Worm (Caenorhabditis elegans) whole organism, L3 larva: ENCODE results near the gene F35H10.3.

Source experiments
- ceh-16 ChIP-seq: sonication (generic microtip); optimal IDR thresholded peaks from 2 replicates; lab custom pipeline; 2017; ENCODE audit warnings: missing biosample characterization, missing genetic modification characterization
- ceh-28 ChIP-seq: fragments of 150-350 bp; optimal IDR thresholded peaks from 2 replicates; lab custom pipeline; 2014; ENCODE audit warnings: missing biosample characterization, missing genetic modification reagents, missing genetic modification characterization
- elt-1 ChIP-seq: fragments of 150-350 bp; optimal IDR thresholded peaks from 2 replicates; lab custom pipeline; 2014; ENCODE audit warnings: missing biosample characterization, missing genetic modification characterization
- mdl-1 ChIP-seq: fragments of 150-350 bp; optimal IDR thresholded peaks from 2 replicates; lab custom pipeline; 2014; ENCODE audit warnings: missing biosample characterization, missing genetic modification characterization
- nfya-1 ChIP-seq: sonication (generic microtip); optimal IDR thresholded peaks from 2 replicates; lab custom pipeline; 2017; ENCODE audit warnings: missing genetic modification characterization, mild to moderate bottlenecking, missing compliant biosample characterization, antibody characterized with exemption, moderate library complexity; ENCODE audit not compliant: insufficient read depth
- nhr-11 ChIP-seq: fragments of 150-350 bp; optimal IDR thresholded peaks from 2 replicates; lab custom pipeline; 2014; ENCODE audit warnings: missing biosample characterization, missing genetic modification characterization
- nhr-23 ChIP-seq: fragments of 150-350 bp; optimal IDR thresholded peaks from 2 replicates; lab custom pipeline; 2014; ENCODE audit warnings: missing biosample characterization, missing genetic modification reagents, missing genetic modification characterization
- nhr-76 ChIP-seq: fragments of 150-350 bp; sonication (generic microtip); optimal IDR thresholded peaks from 5 replicates; lab custom pipeline; 2014; ENCODE audit warnings: missing biosample characterization, missing genetic modification characterization
- pha-4 ChIP-seq: fragments of 150-350 bp; optimal IDR thresholded peaks from 2 replicates; lab custom pipeline; 2014; ENCODE audit warnings: missing biosample characterization, missing genetic modification reagents, missing genetic modification characterization
- snpc-4 ChIP-seq: fragments of 150-350 bp; optimal IDR thresholded peaks from 2 replicates; lab custom pipeline; 2014; ENCODE audit warnings: missing biosample characterization, missing genetic modification characterization
- unc-62 ChIP-seq: fragments of 150-350 bp; sonication (generic microtip); optimal IDR thresholded peaks from 4 replicates; lab custom pipeline; 2014; ENCODE audit warnings: missing biosample characterization, missing genetic modification reagents, missing genetic modification characterization
- ztf-11 ChIP-seq: fragments of 150-350 bp; optimal IDR thresholded peaks from 2 replicates; lab custom pipeline; 2014; ENCODE audit warnings: missing biosample characterization, missing genetic modification characterization

DNA sequence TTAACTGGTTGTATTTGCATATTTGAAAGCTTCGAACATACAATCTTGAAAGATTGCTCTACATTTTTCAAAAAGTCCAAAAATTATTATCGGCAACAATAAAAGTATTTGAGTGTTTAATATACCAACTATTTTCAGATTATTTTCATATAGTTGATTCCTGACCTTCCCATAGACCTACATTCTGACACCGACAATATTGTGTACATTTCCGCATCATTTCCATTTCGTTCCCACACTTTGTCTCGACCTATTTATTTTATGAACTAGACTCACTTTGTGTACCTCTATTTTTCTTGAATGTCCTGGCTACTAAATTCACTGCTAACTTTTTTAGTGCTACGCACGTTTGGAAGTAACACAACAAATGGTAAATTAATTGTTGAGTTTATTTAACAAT, 16.6 kb downstream of the F35H10.3 start, which contains the start of gene lgc-5:
- TF ChIP-seq ceh-28 (tag; lab: Kevin White, UChicago), result no peak
- TF ChIP-seq nhr-76 (tag; lab: Kevin White, UChicago), result no peak
- no peak for TF ChIP-seq elt-1 (tag; lab: Kevin White, UChicago)
- no peak for TF ChIP-seq mdl-1 (tag; lab: Kevin White, UChicago)
- no peak for TF ChIP-seq ztf-11 (tag; lab: Kevin White, UChicago)
- TF ChIP-seq unc-62 (GFP tag; lab: Kevin White, UChicago), result no peak
- TF ChIP-seq pha-4 (tag; lab: Kevin White, UChicago), result no peak
- no peak for TF ChIP-seq ceh-16 (tag; lab: Kevin White, UChicago)
- no peak for TF ChIP-seq nfya-1 (tag; lab: Kevin White, UChicago)
- no peak for TF ChIP-seq snpc-4 (tag; lab: Kevin White, UChicago)
- TF ChIP-seq nhr-23 (tag; lab: Kevin White, UChicago), result no peak
- TF ChIP-seq nhr-11, result no peak
